Worm (Caenorhabditis elegans) whole organism, mixed stage, embryonic: ENCODE data around the gene B0001.4.

Experiments used
- elt-3 ChIP-seq: fragments of 150-350 bp; optimal IDR thresholded peaks from 2 replicates; lab custom pipeline; 2014; ENCODE audit warnings: missing biosample characterization, missing genetic modification characterization
- ham-2 ChIP-seq: fragments of 200-800 bp; sonication (Bioruptor generic); optimal IDR thresholded peaks from 2 replicates; lab custom pipeline; 2018; ENCODE audit warnings: mild to moderate bottlenecking, missing genetic modification characterization, missing compliant biosample characterization
- hlh-1 ChIP-seq: fragments of 150-350 bp; optimal IDR thresholded peaks from 2 replicates; lab custom pipeline; 2014; ENCODE audit warnings: missing biosample characterization, missing genetic modification reagents, missing genetic modification characterization
- lin-32 ChIP-seq: fragments of 200-800 bp; sonication (Bioruptor generic); optimal IDR thresholded peaks from 2 replicates; lab custom pipeline; 2018; ENCODE audit warnings: mild to moderate bottlenecking, missing genetic modification characterization, missing compliant biosample characterization
- nhr-28 ChIP-seq: fragments of 150-350 bp; optimal IDR thresholded peaks from 2 replicates; lab custom pipeline; 2014; ENCODE audit warnings: missing biosample characterization, missing genetic modification characterization

ce11 chrIV:12160421-12160820 is 22.4 kb upstream of the B0001.4 start:
- TF ChIP-seq nhr-28 (tag; lab: Kevin White, UChicago) (no peak), elt-3 (tag; lab: Kevin White, UChicago) (no peak), hlh-1 (tag; lab: Kevin White, UChicago) (no peak), ham-2 (GFP tag; lab: Kevin White, UChicago) (no peak), lin-32 (no peak)
